Fruit fly (Drosophila melanogaster) whole organism, embryonic: ENCODE measurements around the gene Polr1D.
A peak's percentile ranks its signal among the peaks of the same experiment; 100 is the strongest.

Source experiments
- Ada2b ChIP-seq: fragments of 200-800 bp; sonication (Bioruptor generic); IDR thresholded peaks from 2 replicates; pipeline ENCODE4 v1.3.6; 2022; ENCODE audit warnings: missing biosample characterization, missing genetic modification characterization
- Aef1 ChIP-seq: fragments of 200-800 bp; sonication (Bioruptor generic); IDR thresholded peaks from 3 replicates; pipeline ENCODE4 v1.3.6; 2022; ENCODE audit warnings: missing biosample characterization, missing genetic modification characterization
- B-H1 ChIP-seq: fragments of 200-800 bp; sonication (Bioruptor generic); IDR thresholded peaks from 3 replicates; pipeline ENCODE4 v1.3.6; 2022; ENCODE audit warnings: missing biosample characterization, missing genetic modification characterization
- CG10147 ChIP-seq: fragments of 200-800 bp; sonication (Bioruptor generic); optimal IDR thresholded peaks from 2 replicates; lab custom pipeline; 2019; ENCODE audit warnings: missing biosample characterization, mild to moderate bottlenecking, missing genetic modification characterization, moderate library complexity
- CG10654 ChIP-seq: fragments of 200-800 bp; sonication (Bioruptor generic); optimal IDR thresholded peaks from 2 replicates; lab custom pipeline; 2016; ENCODE audit warnings: missing biosample characterization, missing genetic modification characterization
- CG11247 ChIP-seq: fragments of 200-800 bp; sonication (Bioruptor generic); IDR thresholded peaks from 2 replicates; pipeline ENCODE4 v1.3.6; 2022; ENCODE audit warnings: missing biosample characterization, missing genetic modification characterization
- CG11723 ChIP-seq: fragments of 200-800 bp; sonication (Bioruptor generic); optimal IDR thresholded peaks from 2 replicates; lab custom pipeline; 2017; ENCODE audit warnings: missing biosample characterization, mild to moderate bottlenecking, missing genetic modification characterization
- CG14710 ChIP-seq: fragments of 200-800 bp; sonication (Bioruptor generic); optimal IDR thresholded peaks from 3 replicates; lab custom pipeline; 2019; ENCODE audit warnings: missing biosample characterization, mild to moderate bottlenecking, missing genetic modification characterization, moderate library complexity
- CG15514 ChIP-seq: fragments of 200-800 bp; sonication (Bioruptor generic); optimal IDR thresholded peaks from 3 replicates; lab custom pipeline; 2017; ENCODE audit warnings: missing biosample characterization, missing genetic modification characterization, mild to moderate bottlenecking, moderate library complexity, missing genetic modification reagents
- CG1603 ChIP-seq: fragments of 200-800 bp; sonication (Bioruptor generic); optimal IDR thresholded peaks from 2 replicates; lab custom pipeline; 2019; ENCODE audit warnings: missing biosample characterization, mild to moderate bottlenecking, missing genetic modification characterization, moderate library complexity
- CG1647 ChIP-seq: fragments of 200-800 bp; sonication (Bioruptor generic); optimal IDR thresholded peaks from 3 replicates; lab custom pipeline; 2016; ENCODE audit warnings: missing biosample characterization, missing genetic modification characterization
- CG17361 ChIP-seq: fragments of 200-800 bp; sonication (Bioruptor generic); IDR thresholded peaks from 3 replicates; pipeline ENCODE4 v1.3.6; 2022; ENCODE audit warnings: missing biosample characterization, missing genetic modification characterization
- CG18262 ChIP-seq: fragments of 200-800 bp; optimal IDR thresholded peaks from 3 replicates; lab custom pipeline; 2019; ENCODE audit warnings: missing biosample characterization, mild to moderate bottlenecking, missing genetic modification characterization, moderate library complexity
- CG3065 ChIP-seq: fragments of 200-800 bp; sonication (Bioruptor generic); optimal IDR thresholded peaks from 2 replicates; lab custom pipeline; 2016; ENCODE audit warnings: missing biosample characterization, missing genetic modification characterization
- CG3281 ChIP-seq: fragments of 200-800 bp; sonication (Bioruptor generic); optimal IDR thresholded peaks from 3 replicates; lab custom pipeline; 2017; ENCODE audit warnings: missing biosample characterization, mild to moderate bottlenecking, missing genetic modification characterization
- CG4360 ChIP-seq: fragments of 200-800 bp; sonication (Bioruptor generic); IDR thresholded peaks from 2 replicates; pipeline ENCODE4 v1.3.6; 2022; ENCODE audit warnings: missing biosample characterization, missing genetic modification characterization
- CG4617 ChIP-seq: fragments of 200-800 bp; sonication (Bioruptor generic); optimal IDR thresholded peaks from 3 replicates; lab custom pipeline; 2016; ENCODE audit warnings: missing biosample characterization, missing genetic modification characterization, borderline replicate concordance
- CG5953 ChIP-seq: fragments of 200-800 bp; sonication (Bioruptor generic); IDR thresholded peaks from 2 replicates; pipeline ENCODE4 v1.3.6; 2022; ENCODE audit warnings: missing biosample characterization, missing genetic modification characterization
- CG7839 ChIP-seq: fragments of 200-800 bp; sonication (Bioruptor generic); optimal IDR thresholded peaks from 3 replicates; lab custom pipeline; 2018; ENCODE audit warnings: missing biosample characterization, mild to moderate bottlenecking, missing genetic modification characterization, moderate library complexity
- CG9609 ChIP-seq: fragments of 200-800 bp; sonication (Bioruptor generic); optimal IDR thresholded peaks from 3 replicates; lab custom pipeline; 2016; ENCODE audit warnings: missing biosample characterization, missing genetic modification characterization
- CG9932 ChIP-seq: fragments of 200-800 bp; sonication (Bioruptor generic); IDR thresholded peaks from 2 replicates; pipeline ENCODE4 v1.3.6; 2022; ENCODE audit warnings: missing biosample characterization, missing genetic modification characterization
- D ChIP-seq, 2 experiments: fragments of 200-800 bp in 1 of 2; fragments of >200 bp in 1 of 2; sonication (Bioruptor generic) in 1 of 2; optimal IDR thresholded peaks; 2 replicates in 1 of 2; 3 replicates in 1 of 2; lab custom pipeline; 2017; ENCODE audit warnings: mild to moderate bottlenecking in 1 of 2, missing biosample characterization in 1 of 2, missing genetic modification characterization in 1 of 2, missing genetic modification reagents in 1 of 2
- Dip2 ChIP-seq: fragments of 200-800 bp; sonication (Bioruptor generic); IDR thresholded peaks from 2 replicates; pipeline ENCODE4 v1.3.6; 2022; ENCODE audit warnings: missing biosample characterization, missing genetic modification characterization
- Dip3 ChIP-seq: fragments of 200-800 bp; sonication (Bioruptor generic); optimal IDR thresholded peaks from 3 replicates; lab custom pipeline; 2016; ENCODE audit warnings: missing biosample characterization, missing genetic modification characterization
- Elba2 ChIP-seq: fragments of 200-800 bp; sonication (Bioruptor generic); optimal IDR thresholded peaks from 3 replicates; lab custom pipeline; 2016; ENCODE audit warnings: missing biosample characterization, missing genetic modification characterization
- HHEX ChIP-seq: fragments of 200-800 bp; sonication (Bioruptor generic); optimal IDR thresholded peaks from 3 replicates; lab custom pipeline; 2017; ENCODE audit warnings: missing biosample characterization, mild to moderate bottlenecking, missing genetic modification characterization, missing genetic modification reagents
- Lhr ChIP-seq: fragments of 200-800 bp; sonication (Bioruptor generic); optimal IDR thresholded peaks from 3 replicates; lab custom pipeline; 2017; ENCODE audit warnings: mild to moderate bottlenecking, missing biosample characterization, missing genetic modification reagents, missing genetic modification characterization
- Meics ChIP-seq: fragments of 200-800 bp; sonication (Bioruptor generic); optimal IDR thresholded peaks from 2 replicates; lab custom pipeline; 2017; ENCODE audit warnings: missing biosample characterization, mild to moderate bottlenecking, missing genetic modification characterization
- Pdp1 ChIP-seq, 2 experiments: fragments of 200-800 bp; sonication (Bioruptor generic); optimal IDR thresholded peaks; 3 replicates each; lab custom pipeline; 2016; ENCODE audit warnings: missing biosample characterization in 2 of 2, missing genetic modification characterization in 2 of 2, mild to moderate bottlenecking in 1 of 2, moderate library complexity in 1 of 2
- Stat92E ChIP-seq, 3 experiments: fragments of >200 bp in 2 of 3; fragments of 200-800 bp in 1 of 3; sonication (Bioruptor generic) in 1 of 3; optimal IDR thresholded peaks; 2 replicates each; lab custom pipeline; 2017 to 2019; ENCODE audit warnings: missing biosample characterization in 3 of 3, missing genetic modification characterization in 3 of 3, mild to moderate bottlenecking in 1 of 3, moderate library complexity in 1 of 3
- Tbp ChIP-seq: fragments of >200 bp; optimal IDR thresholded peaks from 2 replicates; lab custom pipeline; 2018; ENCODE audit warnings: missing biosample characterization, missing genetic modification characterization
- Xbp1 ChIP-seq: fragments of 200-800 bp; sonication (Bioruptor generic); optimal IDR thresholded peaks from 3 replicates; lab custom pipeline; 2016; ENCODE audit warnings: missing biosample characterization, mild to moderate bottlenecking, missing genetic modification characterization
- cas ChIP-seq: fragments of 200-800 bp; sonication (Bioruptor generic); IDR thresholded peaks from 2 replicates; pipeline ENCODE4 v1.3.6; 2022; ENCODE audit warnings: missing biosample characterization, missing genetic modification characterization
- chif ChIP-seq, 2 experiments: fragments of 200-800 bp; sonication (Bioruptor generic); optimal IDR thresholded peaks; 3 replicates each; lab custom pipeline; 2016; ENCODE audit warnings: missing biosample characterization in 2 of 2, missing genetic modification characterization in 2 of 2
- ci ChIP-seq: fragments of 200-800 bp; sonication (Bioruptor generic); IDR thresholded peaks from 3 replicates; pipeline ENCODE4 v1.3.6; 2022; ENCODE audit warnings: missing biosample characterization, missing genetic modification characterization
- dm ChIP-seq: fragments of 200-800 bp; sonication (Bioruptor generic); optimal IDR thresholded peaks from 3 replicates; lab custom pipeline; 2016; ENCODE audit warnings: missing biosample characterization, missing genetic modification characterization
- ems ChIP-seq: fragments of 200-800 bp; sonication (Bioruptor generic); optimal IDR thresholded peaks from 3 replicates; lab custom pipeline; 2016; ENCODE audit warnings: missing biosample characterization, missing genetic modification characterization
- gcm2 ChIP-seq: fragments of 200-800 bp; sonication (Bioruptor generic); optimal IDR thresholded peaks from 2 replicates; lab custom pipeline; 2016; ENCODE audit warnings: missing biosample characterization, missing genetic modification characterization
- nmo ChIP-seq: fragments of 200-800 bp; sonication (Bioruptor generic); optimal IDR thresholded peaks from 2 replicates; lab custom pipeline; 2018; ENCODE audit warnings: missing biosample characterization, mild to moderate bottlenecking, missing genetic modification characterization, moderate library complexity
- oc ChIP-seq: fragments of 200-800 bp; sonication (Bioruptor generic); optimal IDR thresholded peaks from 2 replicates; lab custom pipeline; 2018; ENCODE audit warnings: missing biosample characterization, mild to moderate bottlenecking, missing genetic modification characterization, moderate library complexity
- pb ChIP-seq: fragments of 200-800 bp; sonication (Bioruptor generic); optimal IDR thresholded peaks from 3 replicates; lab custom pipeline; 2016; ENCODE audit warnings: missing biosample characterization, missing genetic modification characterization
- phol ChIP-seq: fragments of 200-800 bp; sonication (Bioruptor generic); optimal IDR thresholded peaks from 3 replicates; lab custom pipeline; 2018; ENCODE audit warnings: missing biosample characterization, mild to moderate bottlenecking, missing genetic modification characterization, moderate library complexity
- pum ChIP-seq: fragments of 200-800 bp; sonication (Bioruptor generic); optimal IDR thresholded peaks from 2 replicates; lab custom pipeline; 2016; ENCODE audit warnings: missing biosample characterization, missing genetic modification characterization
- pzg ChIP-seq: fragments of 200-800 bp; sonication (Bioruptor generic); optimal IDR thresholded peaks from 3 replicates; lab custom pipeline; 2018; ENCODE audit warnings: missing biosample characterization, mild to moderate bottlenecking, missing genetic modification characterization, moderate library complexity
- slou ChIP-seq: fragments of 200-800 bp; sonication (Bioruptor generic); optimal IDR thresholded peaks from 3 replicates; lab custom pipeline; 2016; ENCODE audit warnings: missing biosample characterization, missing genetic modification characterization
- sna ChIP-seq: fragments of 200-800 bp; sonication (Bioruptor generic); IDR thresholded peaks from 2 replicates; pipeline ENCODE4 v1.3.6; 2022; ENCODE audit warnings: missing biosample characterization, missing genetic modification characterization; ENCODE audit not compliant: partially characterized antibody
- sug ChIP-seq: fragments of 200-800 bp; optimal IDR thresholded peaks from 2 replicates; lab custom pipeline; 2019; ENCODE audit warnings: missing biosample characterization, mild to moderate bottlenecking, missing genetic modification characterization, moderate library complexity
- twi ChIP-seq: fragments of 200-800 bp; optimal IDR thresholded peaks from 2 replicates; lab custom pipeline; 2019; ENCODE audit warnings: missing biosample characterization, mild to moderate bottlenecking, missing genetic modification characterization, moderate library complexity
- zen2 ChIP-seq: fragments of 200-800 bp; sonication (Bioruptor generic); IDR thresholded peaks from 3 replicates; pipeline ENCODE4 v1.3.6; 2022; ENCODE audit warnings: missing biosample characterization, missing genetic modification characterization; ENCODE audit not compliant: partially characterized antibody

Polr1D gene

dm6 chr2L:19181153-19181892, 46.3 kb upstream of the Polr1D start, which contains the start of gene CG17568 (continued):
- no peak for TF ChIP-seq D (optimal IDR thresholded peaks at IDR 0.05; lab: Kevin White, UChicago)
- TF ChIP-seq D (GFP tag; optimal IDR thresholded peaks at IDR 0.05; lab: Kevin White, UChicago) = no peak
- no peak for TF ChIP-seq CG5953 (GFP tag; lab: Robert Waterston, UW)
- no peak for TF ChIP-seq CG9932 (GFP tag; lab: Robert Waterston, UW)
- no peak for TF ChIP-seq CG10147 (GFP tag; lab: Kevin White, UChicago)
- peak; percentile 21 for TF ChIP-seq Xbp1 (GFP tag; lab: Kevin White, UChicago)
- no peak for TF ChIP-seq CG9609
- TF ChIP-seq Ada2b = no peak
- TF ChIP-seq pb (GFP tag; lab: Kevin White, UChicago) = no peak
- TF ChIP-seq chif (GFP tag; optimal IDR thresholded peaks at IDR 0.05; lab: Kevin White, UChicago) = no peak
- TF ChIP-seq CG1603 (tag; lab: Kevin White, UChicago) = peak; percentile 67
- no peak for TF ChIP-seq CG11723 (GFP tag; lab: Kevin White, UChicago)
- no peak for TF ChIP-seq zen2 (GFP tag; lab: Robert Waterston, UW)
- TF ChIP-seq Aef1 (GFP tag; lab: Robert Waterston, UW) = no peak
- TF ChIP-seq Meics (GFP tag; lab: Kevin White, UChicago) = no peak
- no peak for TF ChIP-seq cas (GFP tag; lab: Robert Waterston, UW)
- TF ChIP-seq CG10654 = no peak
- no peak for TF ChIP-seq nmo (GFP tag; lab: Kevin White, UChicago)
- peak; percentile 14 for TF ChIP-seq CG18262
- TF ChIP-seq ems = peak; percentile 12
- no peak for TF ChIP-seq HHEX
- no peak for TF ChIP-seq slou
- no peak for TF ChIP-seq gcm2
- TF ChIP-seq pum = no peak
- TF ChIP-seq Dip2 = no peak
- no peak for TF ChIP-seq CG3065 (GFP tag; lab: Kevin White, UChicago)
- TF ChIP-seq CG4360 = no peak
- no peak for TF ChIP-seq ci (GFP tag; lab: Robert Waterston, UW)
- TF ChIP-seq B-H1 (GFP tag; lab: Robert Waterston, UW) = no peak
- peak; percentile 54 for TF ChIP-seq pzg
- TF ChIP-seq Stat92E (GFP tag; optimal IDR thresholded peaks at IDR 0.05; lab: Kevin White, UChicago) = no peak
- no peak for TF ChIP-seq CG7839 (tag; lab: Kevin White, UChicago)
- peak; percentile 91 for TF ChIP-seq twi
- no peak for TF ChIP-seq sna (GFP tag; lab: Robert Waterston, UW)
- no peak for TF ChIP-seq CG15514
- 0 out of 3 replicates have a peak, but pooled peaks have one; percentile 9 for TF ChIP-seq CG17361
- peak; percentile 2 for TF ChIP-seq CG1647 (GFP tag; lab: Kevin White, UChicago)
- TF ChIP-seq Pdp1 (GFP tag; optimal IDR thresholded peaks at IDR 0.05; lab: Kevin White, UChicago) = no peak
- TF ChIP-seq Dip3 = no peak
- TF ChIP-seq oc (tag; lab: Kevin White, UChicago) = no peak
- no peak for TF ChIP-seq CG3281
- TF ChIP-seq CG14710 (tag; lab: Kevin White, UChicago) = peak; percentile 18
- TF ChIP-seq CG4617 (GFP tag; lab: Kevin White, UChicago) = peak; percentile 50
- no peak for TF ChIP-seq Tbp (GFP tag; lab: Kevin White, UChicago)
- no peak for TF ChIP-seq CG11247 (GFP tag; lab: Robert Waterston, UW)
- TF ChIP-seq Elba2 (GFP tag; lab: Kevin White, UChicago) = peak; percentile 76
- TF ChIP-seq Lhr (GFP tag; lab: Kevin White, UChicago) = peak; percentile 25
- no peak for TF ChIP-seq sug (tag; lab: Kevin White, UChicago)
- no peak for TF ChIP-seq phol (tag; lab: Kevin White, UChicago)
- no peak for TF ChIP-seq dm (GFP tag; lab: Kevin White, UChicago)
